Worm (Caenorhabditis elegans) whole organism, L1 larva: Measurements from ENCODE around the gene C15H11.13.
A peak's percentile ranks its signal among the peaks of the same experiment; 100 is the strongest.

Experiments used
- C04F5.9 ChIP-seq: sonication (generic microtip); optimal IDR thresholded peaks from 2 replicates; lab custom pipeline; 2016; ENCODE audit warnings: missing genetic modification characterization, missing compliant biosample characterization
- C16A3.4 ChIP-seq: fragments of 150-350 bp; optimal IDR thresholded peaks from 2 replicates; lab custom pipeline; 2014; ENCODE audit warnings: missing biosample characterization, missing genetic modification characterization
- C34B4.2 ChIP-seq: sonication (generic microtip); optimal IDR thresholded peaks from 2 replicates; lab custom pipeline; 2017; ENCODE audit warnings: mild to moderate bottlenecking, missing genetic modification characterization, missing compliant biosample characterization
- F16B12.6 ChIP-seq: fragments of 150-350 bp; optimal IDR thresholded peaks from 2 replicates; lab custom pipeline; 2014; ENCODE audit warnings: missing biosample characterization, missing genetic modification characterization
- aha-1 ChIP-seq: fragments of 150-350 bp; optimal IDR thresholded peaks from 2 replicates; lab custom pipeline; 2014; ENCODE audit warnings: missing biosample characterization, missing genetic modification characterization
- alr-1 ChIP-seq: fragments of 200-800 bp; sonication (Bioruptor generic); optimal IDR thresholded peaks from 2 replicates; lab custom pipeline; 2018; ENCODE audit warnings: borderline replicate concordance, mild to moderate bottlenecking, missing genetic modification characterization, missing compliant biosample characterization
- aly-2 ChIP-seq: fragments of 150-350 bp; optimal IDR thresholded peaks from 2 replicates; lab custom pipeline; 2014; ENCODE audit warnings: missing biosample characterization, missing genetic modification characterization
- ama-1 ChIP-seq: fragments of 150-350 bp; optimal IDR thresholded peaks from 2 replicates; lab custom pipeline; 2014
- ceh-82 ChIP-seq, 3 experiments: fragments of 150-350 bp in 1 of 3; sonication (generic microtip) in 2 of 3; optimal IDR thresholded peaks; 2 replicates each; lab custom pipeline; 2014 to 2017; ENCODE audit warnings: missing biosample characterization in 3 of 3, missing genetic modification characterization in 3 of 3
- ceh-88 ChIP-seq: fragments of 200-800 bp; sonication (Bioruptor generic); IDR thresholded peaks from 2 replicates; pipeline ENCODE4 v1.3.6; 2022; ENCODE audit warnings: missing genetic modification characterization, missing compliant biosample characterization
- ces-1 ChIP-seq: fragments of 150-350 bp; optimal IDR thresholded peaks from 2 replicates; lab custom pipeline; 2014; ENCODE audit warnings: missing biosample characterization, missing genetic modification reagents, missing genetic modification characterization
- dsc-1 ChIP-seq: sonication (generic microtip); optimal IDR thresholded peaks from 2 replicates; lab custom pipeline; 2016; ENCODE audit warnings: mild to moderate bottlenecking, missing genetic modification characterization, missing compliant biosample characterization
- efl-1 ChIP-seq, 4 experiments: fragments of 150-350 bp; optimal IDR thresholded peaks in 3 of 4; peaks in 1 of 4; 1 replicate in 1 of 4; 2 replicates in 3 of 4; lab custom pipeline; 2014; ENCODE audit warnings: missing biosample characterization in 2 of 4, missing genetic modification characterization in 2 of 4, missing genetic modification reagents in 2 of 4
- egl-13 ChIP-seq: sonication (generic microtip); optimal IDR thresholded peaks from 2 replicates; lab custom pipeline; 2016; ENCODE audit warnings: missing genotype, missing genetic modification reagents, missing genetic modification characterization, missing compliant biosample characterization
- egl-27 ChIP-seq, 2 experiments: fragments of 150-350 bp in 1 of 2; sonication (generic microtip); optimal IDR thresholded peaks; 3 replicates each; lab custom pipeline; 2017 to 2018; ENCODE audit warnings: missing biosample characterization in 2 of 2, missing genetic modification characterization in 2 of 2, missing genetic modification reagents in 2 of 2
- elt-2 ChIP-seq: sonication (generic microtip); optimal IDR thresholded peaks from 2 replicates; lab custom pipeline; 2016; ENCODE audit warnings: missing genetic modification characterization, mild to moderate bottlenecking, inconsistent platforms, missing compliant biosample characterization, missing genetic modification reagents
- ets-5 ChIP-seq: fragments of 200-800 bp; sonication (Bioruptor generic); IDR thresholded peaks from 2 replicates; pipeline ENCODE4 v1.3.6; 2022; ENCODE audit warnings: missing genetic modification characterization, missing compliant biosample characterization
- grh-1 ChIP-seq: fragments of 200-800 bp; sonication (Bioruptor generic); IDR thresholded peaks from 2 replicates; pipeline ENCODE4 v1.3.6; 2022; ENCODE audit warnings: missing genetic modification reagents, missing genetic modification characterization, missing compliant biosample characterization
- hpl-2 ChIP-seq: fragments of 150-350 bp; optimal IDR thresholded peaks from 2 replicates; lab custom pipeline; 2014; ENCODE audit warnings: missing biosample characterization, missing genetic modification reagents, missing genetic modification characterization
- isw-1 ChIP-seq: fragments of 200-800 bp; sonication (Bioruptor generic); IDR thresholded peaks from 2 replicates; pipeline ENCODE4 v1.3.6; 2022; ENCODE audit warnings: missing genetic modification characterization, missing compliant biosample characterization
- lin-15B ChIP-seq: fragments of 150-350 bp; sonication (generic microtip); optimal IDR thresholded peaks from 3 replicates; lab custom pipeline; 2014; ENCODE audit warnings: missing biosample characterization, missing genetic modification characterization
- lin-39 ChIP-seq: fragments of 150-350 bp; optimal IDR thresholded peaks from 2 replicates; lab custom pipeline; 2014; ENCODE audit warnings: missing biosample characterization, missing genetic modification reagents, missing genetic modification characterization
- lir-3 ChIP-seq: sonication (generic microtip); optimal IDR thresholded peaks from 2 replicates; lab custom pipeline; 2016; ENCODE audit warnings: mild to moderate bottlenecking, missing genetic modification characterization, moderate library complexity, missing compliant biosample characterization; ENCODE audit not compliant: poor library complexity
- lsy-2 ChIP-seq, 2 experiments: fragments of 150-350 bp; optimal IDR thresholded peaks; 2 replicates each; lab custom pipeline; 2014; ENCODE audit warnings: missing biosample characterization in 2 of 2, missing genetic modification characterization in 2 of 2
- mab-9 ChIP-seq: fragments of 200-800 bp; sonication (Bioruptor generic); IDR thresholded peaks from 2 replicates; pipeline ENCODE4 v1.3.6; 2022; ENCODE audit warnings: missing genetic modification reagents, missing genetic modification characterization, missing compliant biosample characterization
- mdl-1 ChIP-seq, 2 experiments: fragments of 150-350 bp; optimal IDR thresholded peaks; 2 replicates each; lab custom pipeline; 2014 to 2017; ENCODE audit warnings: missing biosample characterization in 2 of 2, missing genetic modification characterization in 2 of 2, inconsistent platforms in 1 of 2
- mef-2 ChIP-seq: fragments of 150-350 bp; optimal IDR thresholded peaks from 2 replicates; lab custom pipeline; 2014; ENCODE audit warnings: missing biosample characterization, missing genetic modification characterization
- nhr-11 ChIP-seq: fragments of 150-350 bp; optimal IDR thresholded peaks from 2 replicates; lab custom pipeline; 2014; ENCODE audit warnings: missing biosample characterization, missing genetic modification characterization
- nhr-19 ChIP-seq: fragments of 200-800 bp; sonication (Bioruptor generic); conservative IDR thresholded peaks from 2 replicates; pipeline ENCODE4 v1.3.6; 2022; ENCODE audit warnings: missing genetic modification characterization, missing compliant biosample characterization
- nhr-237 ChIP-seq: fragments of 150-350 bp; optimal IDR thresholded peaks from 2 replicates; lab custom pipeline; 2014; ENCODE audit warnings: missing biosample characterization, missing genetic modification characterization
- nhr-47 ChIP-seq: sonication (generic microtip); optimal IDR thresholded peaks from 2 replicates; lab custom pipeline; 2016; ENCODE audit warnings: mild to moderate bottlenecking, missing genetic modification characterization, moderate library complexity, missing compliant biosample characterization
- nhr-71 ChIP-seq: sonication (generic microtip); optimal IDR thresholded peaks from 2 replicates; lab custom pipeline; 2016; ENCODE audit warnings: mild to moderate bottlenecking, missing genetic modification characterization, moderate library complexity, missing compliant biosample characterization
- nhr-77 ChIP-seq: fragments of 150-350 bp; optimal IDR thresholded peaks from 2 replicates; lab custom pipeline; 2014; ENCODE audit warnings: missing biosample characterization, missing genetic modification characterization
- rnt-1 ChIP-seq: sonication (generic microtip); optimal IDR thresholded peaks from 2 replicates; lab custom pipeline; 2016; ENCODE audit warnings: mild to moderate bottlenecking, missing genetic modification characterization, moderate library complexity, missing compliant biosample characterization
- skn-1 ChIP-seq: fragments of 150-350 bp; optimal IDR thresholded peaks from 2 replicates; lab custom pipeline; 2014; ENCODE audit warnings: missing biosample characterization, missing genetic modification characterization
- sox-4 ChIP-seq: sonication (generic microtip); optimal IDR thresholded peaks from 2 replicates; lab custom pipeline; 2016; ENCODE audit warnings: missing genetic modification characterization, missing compliant biosample characterization
- sptf-1 ChIP-seq: fragments of 150-350 bp; optimal IDR thresholded peaks from 2 replicates; lab custom pipeline; 2014; ENCODE audit warnings: missing biosample characterization, missing genetic modification characterization
- tlp-1 ChIP-seq: fragments of 150-350 bp; optimal IDR thresholded peaks from 2 replicates; lab custom pipeline; 2014; ENCODE audit warnings: missing biosample characterization, missing genetic modification characterization
- unc-86 ChIP-seq: sonication (generic microtip); optimal IDR thresholded peaks from 2 replicates; lab custom pipeline; 2016; ENCODE audit warnings: missing genetic modification characterization, missing compliant biosample characterization
- unc-98 ChIP-seq: fragments of 200-800 bp; sonication (Bioruptor generic); IDR thresholded peaks from 2 replicates; pipeline ENCODE4 v1.3.6; 2022; ENCODE audit warnings: missing genetic modification characterization, missing compliant biosample characterization
- vab-15 ChIP-seq: sonication (generic microtip); optimal IDR thresholded peaks from 2 replicates; lab custom pipeline; 2017; ENCODE audit warnings: missing genotype, mild to moderate bottlenecking, missing genetic modification characterization, missing compliant biosample characterization
- zag-1 ChIP-seq: fragments of 150-350 bp; optimal IDR thresholded peaks from 2 replicates; lab custom pipeline; 2014; ENCODE audit warnings: missing biosample characterization, missing genetic modification characterization
- zip-4 ChIP-seq: fragments of 200-800 bp; sonication (Bioruptor generic); optimal IDR thresholded peaks from 2 replicates; lab custom pipeline; 2018; ENCODE audit warnings: mild to moderate bottlenecking, missing genetic modification characterization, moderate library complexity, missing compliant biosample characterization
- ztf-4 ChIP-seq: fragments of 150-350 bp; optimal IDR thresholded peaks from 2 replicates; lab custom pipeline; 2014; ENCODE audit warnings: missing biosample characterization, missing genetic modification characterization

The C15H11.13 gene

DNA sequence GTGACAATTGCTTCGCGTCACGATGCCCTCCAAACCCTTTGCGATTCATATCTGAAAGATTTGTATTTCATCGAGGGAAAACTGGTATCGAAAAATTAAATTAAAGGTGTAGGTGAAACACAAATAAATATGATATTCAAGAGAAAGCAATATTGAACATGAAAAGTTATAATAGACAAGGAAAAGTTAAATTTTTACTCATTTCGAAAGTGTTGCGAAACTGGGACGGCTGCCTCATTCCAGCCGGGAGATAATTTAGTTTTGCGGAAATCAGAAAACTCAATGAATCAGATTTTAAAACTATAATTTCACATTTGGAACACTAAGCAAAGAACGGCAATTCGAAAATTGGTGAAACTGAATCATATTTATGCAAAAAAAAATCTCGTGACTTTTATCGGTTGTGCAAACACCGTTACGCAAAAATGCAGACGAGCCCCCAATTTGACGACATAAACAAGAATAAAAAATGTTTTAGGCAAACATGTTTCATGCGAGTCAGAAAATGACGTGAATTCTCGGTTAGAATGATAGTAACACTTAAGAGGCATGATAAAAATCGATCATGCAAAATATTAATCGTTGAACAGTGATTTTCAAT lies 20.2 kb downstream of the C15H11.13 start, which contains the start of the genes nxf-1 and C15H11.11 (continued):
- TF ChIP-seq mef-2 (tag; lab: Kevin White, UChicago) (no peak), nhr-71 (tag; lab: Kevin White, UChicago) (peak; percentile 88), alr-1 (no peak), isw-1 (peak; percentile 37; the same call in 1 of the 2 replicates), dsc-1 (tag; lab: Kevin White, UChicago) (peak; percentile 68), aly-2 (tag; lab: Kevin White, UChicago) (no peak), lin-39 (peak; percentile 57), ces-1 (GFP tag; lab: Kevin White, UChicago) (no peak), C04F5.9 (no peak), zag-1 (tag; lab: Kevin White, UChicago) (no peak), mab-9 (GFP tag; lab: Robert Waterston, UW) (no peak), hpl-2 (GFP tag; lab: Kevin White, UChicago) (no peak), C16A3.4 (tag; lab: Kevin White, UChicago) (peak; percentile 62), sox-4 (peak; percentile 1), nhr-47 (tag; lab: Kevin White, UChicago) (peak; percentile 85), lin-15B (peak; percentile 21), tlp-1 (tag; lab: Kevin White, UChicago) (no peak), ama-1 (lab: Kevin White, UChicago) (no peak), nhr-11 (tag; lab: Kevin White, UChicago) (peak; percentile 22), elt-2 (tag; lab: Kevin White, UChicago) (peak; percentile 87), ceh-88 (GFP tag; lab: Robert Waterston, UW) (no peak), vab-15 (no peak), egl-27 (tag; optimal IDR thresholded peaks at IDR 0.05; lab: Kevin White, UChicago) (no peak), nhr-237 (tag; lab: Kevin White, UChicago) (no peak), ceh-82 (tag; optimal IDR thresholded peaks at IDR 0.05; lab: Kevin White, UChicago) (peak; percentile 50 to 64 (median 51)), C34B4.2 (no peak), aha-1 (tag; lab: Kevin White, UChicago) (no peak), ztf-4 (no peak), mdl-1 (tag; optimal IDR thresholded peaks at IDR 0.05; lab: Kevin White, UChicago) (peak in 1 of 2 experiments; percentile 74), unc-98 (GFP tag; lab: Robert Waterston, UW) (0 out of 2 replicates have a peak, but pooled peaks have one; percentile 9), nhr-19 (GFP tag; lab: Robert Waterston, UW) (peak; percentile 75), ets-5 (no peak), grh-1 (GFP tag; lab: Robert Waterston, UW) (no peak)

DNA sequence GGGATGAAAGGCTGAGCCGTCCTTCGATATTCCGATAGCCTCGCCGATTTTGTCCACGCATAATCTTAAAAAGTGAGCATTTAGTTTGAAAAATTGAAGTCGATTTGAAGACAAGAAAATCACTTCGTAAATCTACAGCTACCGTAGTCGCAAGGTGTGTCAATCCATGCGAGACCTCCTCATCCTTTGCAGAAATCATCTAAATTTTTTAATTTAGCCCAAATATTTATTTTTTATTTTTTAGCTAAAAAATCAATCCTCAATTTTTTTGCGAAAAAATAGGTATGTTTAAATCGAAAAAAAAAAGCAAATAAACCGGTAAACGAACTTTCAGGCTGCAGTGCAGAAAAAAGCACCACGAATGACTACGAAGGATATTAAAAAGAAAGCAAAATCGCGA lies 22.9 kb downstream of the C15H11.13 start, which contains the start of the genes nxf-2 and set-31:
Gene nxf-2, minus strand, starts transcription at position 101 of the 400 bp plus-strand sequence.
Gene set-31, plus strand, starts transcription at position 169 of the 400 bp plus-strand sequence.
- TF ChIP-seq lsy-2 (tag; optimal IDR thresholded peaks at IDR 0.05; lab: Kevin White, UChicago) (peak in 1 of 2 experiments; percentile 12), unc-98 (GFP tag; lab: Robert Waterston, UW) (no peak)

DNA sequence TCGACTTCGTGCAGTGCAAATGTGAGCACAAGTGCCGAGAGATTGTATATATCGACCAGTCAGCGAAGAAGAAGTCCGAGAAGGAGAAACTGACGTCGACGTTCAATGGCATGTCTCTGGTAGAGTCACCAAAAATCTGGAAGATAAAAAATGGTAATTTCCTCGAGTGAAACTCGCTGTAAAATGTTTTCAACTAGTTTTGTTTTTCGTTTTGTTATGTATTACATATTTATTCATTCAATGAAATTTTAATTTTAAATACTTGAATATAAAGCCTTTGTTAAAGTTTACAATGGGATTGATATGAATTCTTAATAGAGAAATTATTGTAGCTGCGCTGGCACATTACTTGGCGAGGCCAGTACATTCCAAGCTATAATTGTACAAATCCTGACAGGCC lies 25.0 kb downstream of the C15H11.13 start:
- TF ChIP-seq skn-1 (tag; lab: Kevin White, UChicago) (no peak), efl-1 (optimal IDR thresholded peaks at IDR 0.05; lab: Kevin White, UChicago) (no peak), efl-1 (GFP tag; optimal IDR thresholded peaks at IDR 0.05 in 1 of 2; lab: Kevin White, UChicago) (peak in 1 of 2 experiments; percentile 34)

DNA sequence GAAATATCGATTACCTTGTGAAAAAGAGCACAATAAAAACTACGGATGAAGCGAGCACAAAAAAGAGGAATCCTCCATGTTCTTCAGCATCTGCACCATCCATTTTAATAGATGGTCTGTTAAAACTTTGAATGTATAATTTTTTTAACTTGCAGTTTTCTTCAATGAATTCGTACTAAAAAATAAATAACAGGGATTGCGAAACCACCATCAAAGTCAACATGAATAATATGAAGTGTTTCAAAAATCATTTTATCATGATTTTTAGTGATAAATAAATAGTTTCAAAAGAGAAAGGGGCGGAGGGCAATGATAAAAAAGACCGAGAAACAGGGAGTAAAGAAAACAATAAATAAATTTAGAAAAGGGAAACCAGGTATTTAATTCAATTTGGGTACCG lies 26.5 kb downstream of the C15H11.13 start, which contains the start of gene dhs-22:
Gene dhs-22, minus strand, starts transcription at position 116 of the 400 bp plus-strand sequence.
- no peak for TF ChIP-seq nhr-77 (tag; lab: Kevin White, UChicago)
- TF ChIP-seq sox-4: no peak
- no peak for TF ChIP-seq rnt-1 (tag; lab: Kevin White, UChicago)
- no peak for TF ChIP-seq egl-13
- no peak for TF ChIP-seq zip-4
- TF ChIP-seq ceh-82 (tag; optimal IDR thresholded peaks at IDR 0.05; lab: Kevin White, UChicago): no peak
- no peak for TF ChIP-seq skn-1 (tag; lab: Kevin White, UChicago)
- no peak for TF ChIP-seq lir-3 (tag; lab: Kevin White, UChicago)
- no peak for TF ChIP-seq lin-15B
- no peak for TF ChIP-seq sptf-1 (tag; lab: Kevin White, UChicago)
- TF ChIP-seq unc-86 (tag; lab: Kevin White, UChicago): no peak
- TF ChIP-seq nhr-237 (tag; lab: Kevin White, UChicago): no peak
- no peak for TF ChIP-seq C16A3.4 (tag; lab: Kevin White, UChicago)
- no peak for TF ChIP-seq tlp-1 (tag; lab: Kevin White, UChicago)
- no peak for TF ChIP-seq F16B12.6 (tag; lab: Kevin White, UChicago)
